Worm (Caenorhabditis elegans): Measurements from ENCODE around the gene unc-130.

DNA sequence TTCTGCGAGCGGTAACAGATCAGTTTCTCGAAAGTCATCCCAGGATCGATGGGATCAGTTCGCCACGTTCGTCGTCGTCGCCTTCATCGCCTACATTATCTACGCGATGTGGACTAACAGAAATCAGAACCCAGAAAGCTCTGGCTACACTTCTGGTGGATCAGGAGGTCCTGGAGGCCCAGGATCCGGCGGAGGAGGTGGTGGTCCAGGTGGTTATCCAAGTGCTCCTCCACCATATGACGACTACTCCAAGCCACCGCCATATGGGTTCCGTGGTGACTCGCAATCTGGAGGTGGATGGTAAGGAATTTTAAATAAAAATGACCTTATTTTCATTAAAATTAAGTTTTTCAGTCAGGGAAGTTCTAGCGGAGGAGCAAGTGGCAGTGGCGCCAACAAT is 41.6 kb upstream of the unc-130 start:
- no peak for TF ChIP-seq him-1 (tag; optimal IDR thresholded peaks at IDR 0.05)
- no peak for TF ChIP-seq W03F9.2 (tag; optimal IDR thresholded peaks at IDR 0.05)
